Worm (Caenorhabditis elegans) whole organism, young adult: ENCODE measurements around the gene F29B9.5.

Experiments used
- B0336.3 ChIP-seq: fragments of 200-800 bp; sonication (Bioruptor generic); IDR thresholded peaks from 2 replicates; pipeline ENCODE4 v1.3.6; 2022; ENCODE audit warnings: missing genetic modification characterization, missing compliant biosample characterization
- C06A6.2 ChIP-seq: fragments of 200-800 bp; sonication (Bioruptor generic); conservative IDR thresholded peaks from 2 replicates; pipeline ENCODE4 v1.3.6; 2022; ENCODE audit warnings: missing genetic modification characterization, missing compliant biosample characterization
- C17E4.6 ChIP-seq: fragments of 200-800 bp; sonication (Bioruptor generic); IDR thresholded peaks from 2 replicates; pipeline ENCODE4 v1.3.6; 2022; ENCODE audit warnings: missing genetic modification reagents, missing genetic modification characterization, missing compliant biosample characterization
- D2030.7 ChIP-seq: fragments of 200-800 bp; sonication (Bioruptor generic); IDR thresholded peaks from 2 replicates; pipeline ENCODE4 v1.3.6; 2022; ENCODE audit warnings: missing genetic modification reagents, missing genetic modification characterization, missing compliant biosample characterization
- F22D6.2 ChIP-seq: sonication (generic microtip); optimal IDR thresholded peaks from 2 replicates; lab custom pipeline; 2016; ENCODE audit warnings: mild to moderate bottlenecking, missing genetic modification characterization, missing compliant biosample characterization
- F49E8.2 ChIP-seq: sonication (generic microtip); optimal IDR thresholded peaks from 3 replicates; lab custom pipeline; 2017; ENCODE audit warnings: missing genetic modification characterization, mild to moderate bottlenecking, missing compliant biosample characterization, antibody characterized with exemption, moderate library complexity; ENCODE audit not compliant: insufficient read depth
- F52B5.7 ChIP-seq: sonication (generic microtip); optimal IDR thresholded peaks from 2 replicates; lab custom pipeline; 2016; ENCODE audit warnings: mild to moderate bottlenecking, missing genetic modification characterization, missing compliant biosample characterization
- F55B11.4 ChIP-seq: sonication (generic microtip); optimal IDR thresholded peaks from 2 replicates; lab custom pipeline; 2016; ENCODE audit warnings: missing compliant biosample characterization, missing genetic modification characterization, borderline replicate concordance; ENCODE audit not compliant: insufficient read depth
- K11D2.4 ChIP-seq: fragments of 200-800 bp; sonication (Bioruptor generic); IDR thresholded peaks from 2 replicates; pipeline ENCODE4 v1.3.6; 2022; ENCODE audit warnings: missing genetic modification reagents, missing genetic modification characterization, missing compliant biosample characterization
- T07F8.4 ChIP-seq: sonication (generic microtip); optimal IDR thresholded peaks from 2 replicates; lab custom pipeline; 2016; ENCODE audit warnings: mild to moderate bottlenecking, missing genetic modification characterization, moderate library complexity, missing compliant biosample characterization
- T26A5.8 ChIP-seq: sonication (generic microtip); optimal IDR thresholded peaks from 2 replicates; lab custom pipeline; 2016; ENCODE audit warnings: missing genetic modification characterization, missing compliant biosample characterization
- Y53F4B.3 ChIP-seq: fragments of 200-800 bp; sonication (Bioruptor generic); IDR thresholded peaks from 2 replicates; pipeline ENCODE4 v1.3.6; 2022; ENCODE audit warnings: missing genetic modification reagents, missing genetic modification characterization, missing compliant biosample characterization
- akir-1 ChIP-seq: fragments of 200-800 bp; sonication (Bioruptor generic); optimal IDR thresholded peaks from 2 replicates; lab custom pipeline; 2018; ENCODE audit warnings: mild to moderate bottlenecking, missing genetic modification characterization, moderate library complexity, missing compliant biosample characterization
- atf-7 ChIP-seq: sonication (generic microtip); optimal IDR thresholded peaks from 2 replicates; lab custom pipeline; 2017; ENCODE audit warnings: mild to moderate bottlenecking, missing genetic modification characterization, missing compliant biosample characterization
- attf-6 ChIP-seq: fragments of 200-800 bp; sonication (Bioruptor generic); IDR thresholded peaks from 2 replicates; pipeline ENCODE4 v1.3.6; 2022; ENCODE audit warnings: missing genetic modification reagents, missing genetic modification characterization, missing compliant biosample characterization
- ceh-58 ChIP-seq: fragments of 200-800 bp; sonication (Bioruptor generic); IDR thresholded peaks from 2 replicates; pipeline ENCODE4 v1.3.6; 2022; ENCODE audit warnings: missing genetic modification characterization, missing compliant biosample characterization
- dox-1 ChIP-seq: fragments of 200-800 bp; sonication (Bioruptor generic); IDR thresholded peaks from 2 replicates; pipeline ENCODE4 v1.3.6; 2022; ENCODE audit warnings: missing genetic modification reagents, missing genetic modification characterization, missing compliant biosample characterization
- dpff-1 ChIP-seq: sonication (generic microtip); optimal IDR thresholded peaks from 2 replicates; lab custom pipeline; 2017; ENCODE audit warnings: mild to moderate bottlenecking, missing genetic modification characterization, missing compliant biosample characterization
- egl-44 ChIP-seq: fragments of 200-800 bp; sonication (Bioruptor generic); IDR thresholded peaks from 2 replicates; pipeline ENCODE4 v1.3.6; 2022; ENCODE audit warnings: missing genetic modification reagents, missing genetic modification characterization, missing compliant biosample characterization
- egrh-3 ChIP-seq: fragments of 200-800 bp; sonication (Bioruptor generic); IDR thresholded peaks from 2 replicates; pipeline ENCODE4 v1.3.6; 2022; ENCODE audit warnings: missing genetic modification reagents, missing genetic modification characterization, missing compliant biosample characterization
- ekl-4 ChIP-seq: fragments of 200-800 bp; sonication (Bioruptor generic); IDR thresholded peaks from 2 replicates; pipeline ENCODE4 v1.3.6; 2022; ENCODE audit warnings: missing genetic modification reagents, missing genetic modification characterization, missing compliant biosample characterization
- hmg-1.2 ChIP-seq: fragments of 200-800 bp; sonication (Bioruptor generic); IDR thresholded peaks from 2 replicates; pipeline ENCODE4 v1.3.6; 2022; ENCODE audit warnings: missing genetic modification reagents, missing genetic modification characterization, missing compliant biosample characterization
- hmg-20 ChIP-seq: fragments of 200-800 bp; sonication (Bioruptor generic); IDR thresholded peaks from 2 replicates; pipeline ENCODE4 v1.3.6; 2022; ENCODE audit warnings: missing genetic modification reagents, missing genetic modification characterization, missing compliant biosample characterization
- hrde-1 ChIP-seq: sonication (generic microtip); optimal IDR thresholded peaks from 2 replicates; lab custom pipeline; 2016; ENCODE audit warnings: missing genetic modification characterization, mild to moderate bottlenecking, missing compliant biosample characterization, moderate library complexity, missing genotype, missing genetic modification reagents, borderline replicate concordance
- hsf-1 ChIP-seq: fragments of 200-800 bp; sonication (Bioruptor generic); IDR thresholded peaks from 2 replicates; pipeline ENCODE4 v1.3.6; 2022; ENCODE audit warnings: missing genetic modification reagents, missing genetic modification characterization, missing compliant biosample characterization
- let-526 ChIP-seq: fragments of 200-800 bp; sonication (Bioruptor generic); IDR thresholded peaks from 2 replicates; pipeline ENCODE4 v1.3.6; 2022; ENCODE audit warnings: missing genetic modification reagents, missing genetic modification characterization, missing compliant biosample characterization
- let-607 ChIP-seq, 2 experiments: fragments of 200-800 bp in 1 of 2; sonication (Bioruptor generic) in 1 of 2; sonication (generic microtip) in 1 of 2; optimal IDR thresholded peaks; 2 replicates each; lab custom pipeline; 2016 to 2018; ENCODE audit warnings: mild to moderate bottlenecking in 2 of 2, missing compliant biosample characterization in 2 of 2, missing genetic modification characterization in 2 of 2, moderate library complexity in 2 of 2, missing genotype in 1 of 2
- lsl-1 ChIP-seq: fragments of 200-800 bp; sonication (Bioruptor generic); optimal IDR thresholded peaks from 2 replicates; lab custom pipeline; 2018; ENCODE audit warnings: mild to moderate bottlenecking, missing genetic modification characterization, moderate library complexity, missing compliant biosample characterization
- madf-3 ChIP-seq: fragments of 200-800 bp; sonication (Bioruptor generic); IDR thresholded peaks from 2 replicates; pipeline ENCODE4 v1.3.6; 2022; ENCODE audit warnings: missing genetic modification reagents, missing genetic modification characterization, missing compliant biosample characterization
- madf-8 ChIP-seq: fragments of 200-800 bp; sonication (Bioruptor generic); conservative IDR thresholded peaks from 2 replicates; pipeline ENCODE4 v1.3.6; 2022; ENCODE audit warnings: missing genetic modification reagents, missing genetic modification characterization, missing compliant biosample characterization
- mes-4 ChIP-seq: sonication (generic microtip); optimal IDR thresholded peaks from 2 replicates; lab custom pipeline; 2016; ENCODE audit warnings: missing genotype, missing genetic modification characterization, missing compliant biosample characterization
- nfya-1 ChIP-seq: sonication (generic microtip); optimal IDR thresholded peaks from 2 replicates; lab custom pipeline; 2017; ENCODE audit warnings: antibody characterized with exemption, missing compliant biosample characterization, missing genetic modification characterization, borderline replicate concordance; ENCODE audit not compliant: insufficient read depth
- nfya-2 ChIP-seq: fragments of 200-800 bp; sonication (Bioruptor generic); IDR thresholded peaks from 2 replicates; pipeline ENCODE4 v1.3.6; 2022; ENCODE audit warnings: missing genetic modification reagents, missing genetic modification characterization, missing compliant biosample characterization
- nfyb-1 ChIP-seq: fragments of 200-800 bp; sonication (Bioruptor generic); IDR thresholded peaks from 2 replicates; pipeline ENCODE4 v1.3.6; 2022; ENCODE audit warnings: missing genetic modification reagents, missing genetic modification characterization, missing compliant biosample characterization
- nhr-90 ChIP-seq: sonication (generic microtip); optimal IDR thresholded peaks from 2 replicates; lab custom pipeline; 2016; ENCODE audit warnings: missing genotype, mild to moderate bottlenecking, missing genetic modification characterization, missing compliant biosample characterization
- sdz-38 ChIP-seq: sonication (generic microtip); optimal IDR thresholded peaks from 2 replicates; lab custom pipeline; 2016; ENCODE audit warnings: missing genotype, missing genetic modification characterization, missing compliant biosample characterization
- snpc-1.3 ChIP-seq: sonication (generic microtip); optimal IDR thresholded peaks from 2 replicates; lab custom pipeline; 2017; ENCODE audit warnings: missing genetic modification characterization, mild to moderate bottlenecking, missing compliant biosample characterization, antibody characterized with exemption, moderate library complexity, missing genotype, missing genetic modification reagents; ENCODE audit not compliant: insufficient read depth
- snpc-3.4 ChIP-seq: sonication (generic microtip); optimal IDR thresholded peaks from 2 replicates; lab custom pipeline; 2017; ENCODE audit warnings: missing genetic modification characterization, mild to moderate bottlenecking, missing compliant biosample characterization, antibody characterized with exemption, moderate library complexity, missing genotype, missing genetic modification reagents
- somi-1 ChIP-seq: fragments of 200-800 bp; sonication (Bioruptor generic); optimal IDR thresholded peaks from 2 replicates; lab custom pipeline; 2018; ENCODE audit warnings: mild to moderate bottlenecking, missing genetic modification characterization, missing compliant biosample characterization
- sptf-2 ChIP-seq: fragments of 200-800 bp; sonication (Bioruptor generic); optimal IDR thresholded peaks from 2 replicates; lab custom pipeline; 2018; ENCODE audit warnings: mild to moderate bottlenecking, missing genetic modification characterization, missing compliant biosample characterization
- tbp1 ChIP-seq: fragments of 200-800 bp; sonication (Bioruptor generic); optimal IDR thresholded peaks from 2 replicates; lab custom pipeline; 2018; ENCODE audit warnings: mild to moderate bottlenecking, missing genetic modification characterization, missing compliant biosample characterization
- unc-130 ChIP-seq: sonication (generic microtip); optimal IDR thresholded peaks from 2 replicates; lab custom pipeline; 2016; ENCODE audit warnings: missing genetic modification reagents, missing genetic modification characterization, missing compliant biosample characterization
- xnd-1 ChIP-seq: sonication (generic microtip); optimal IDR thresholded peaks from 2 replicates; lab custom pipeline; 2016; ENCODE audit warnings: missing genotype, missing genetic modification reagents, missing genetic modification characterization, missing compliant biosample characterization
- ztf-26 ChIP-seq: sonication (generic microtip); optimal IDR thresholded peaks from 2 replicates; lab custom pipeline; 2017; ENCODE audit warnings: missing genetic modification characterization, missing compliant biosample characterization
- ztf-3 ChIP-seq: fragments of 200-800 bp; sonication (Bioruptor generic); optimal IDR thresholded peaks from 2 replicates; lab custom pipeline; 2018; ENCODE audit warnings: mild to moderate bottlenecking, missing genetic modification characterization, missing compliant biosample characterization

F29B9.5 gene

DNA sequence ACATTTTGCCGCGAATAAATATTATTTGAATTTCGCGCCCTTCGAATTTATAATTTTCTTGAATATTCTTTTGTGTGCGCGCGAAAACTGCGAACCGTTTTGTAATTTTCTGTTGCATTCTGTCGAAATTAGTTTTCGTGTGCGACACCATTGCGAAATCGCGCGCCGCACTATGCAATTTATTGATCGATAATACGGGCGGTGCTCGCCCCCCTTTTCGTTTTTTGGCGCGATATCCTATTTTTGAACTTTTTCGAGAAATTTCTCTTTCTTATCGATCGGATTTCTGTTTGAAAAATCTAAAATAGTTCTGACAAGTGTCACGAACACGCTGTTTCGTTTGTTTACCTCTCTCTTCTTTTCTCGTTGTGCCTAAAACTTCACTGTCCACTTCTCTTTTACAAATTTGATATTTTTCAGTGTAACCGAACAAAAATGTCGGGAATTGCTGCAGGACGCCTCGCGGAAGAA, 1.6 kb upstream of the F29B9.5 start, which contains the start of gene ubc-9 (continued):
- TF ChIP-seq nfya-1 (no peak), F52B5.7 (no peak), snpc-1.3 (peak; percentile 58), ekl-4 (GFP tag; lab: Robert Waterston, UW) (peak; percentile 89)
- TF ChIP-seq, all 124 proteins: peak for 60

DNA sequence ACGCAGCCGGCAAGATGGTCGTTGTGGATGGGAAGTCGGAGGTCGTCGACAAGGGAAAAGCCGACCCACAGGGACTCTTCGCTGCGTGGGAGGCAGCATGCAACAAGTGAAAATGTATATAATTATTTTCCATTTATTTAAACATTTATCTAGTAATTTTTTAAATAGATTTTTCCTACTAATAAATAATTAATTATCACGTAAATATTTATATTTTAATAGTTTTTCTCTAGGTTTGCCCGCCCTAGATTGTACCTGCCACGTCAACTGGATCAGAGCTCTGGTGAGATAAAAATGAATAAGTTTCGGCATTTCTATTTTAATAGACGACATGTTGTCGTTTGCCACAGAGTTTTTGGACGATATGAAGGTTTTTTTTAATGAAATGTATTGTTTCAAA, 747 bp downstream of the F29B9.5 start, which contains the start of gene psr-1:
psr-1 (plus strand) TSS at position 301 of the 400 bp plus-strand sequence.
- no peak for TF ChIP-seq sdz-38 (tag; lab: Kevin White, UChicago)
- no peak for TF ChIP-seq atf-7
- no peak for TF ChIP-seq nfyb-1 (GFP tag; lab: Robert Waterston, UW)
- no peak for TF ChIP-seq nhr-90 (tag; lab: Kevin White, UChicago)
- no peak for TF ChIP-seq B0336.3 (GFP tag; lab: Robert Waterston, UW)
- no peak for TF ChIP-seq C06A6.2
- no peak for TF ChIP-seq let-526
- no peak for TF ChIP-seq attf-6
- no peak for TF ChIP-seq egrh-3 (GFP tag; lab: Robert Waterston, UW)
- TF ChIP-seq ztf-26 (tag; lab: Kevin White, UChicago) = no peak
- TF ChIP-seq ztf-3 (GFP tag; lab: Kevin White, UChicago) = no peak
- no peak for TF ChIP-seq xnd-1 (tag; lab: Kevin White, UChicago)

DNA sequence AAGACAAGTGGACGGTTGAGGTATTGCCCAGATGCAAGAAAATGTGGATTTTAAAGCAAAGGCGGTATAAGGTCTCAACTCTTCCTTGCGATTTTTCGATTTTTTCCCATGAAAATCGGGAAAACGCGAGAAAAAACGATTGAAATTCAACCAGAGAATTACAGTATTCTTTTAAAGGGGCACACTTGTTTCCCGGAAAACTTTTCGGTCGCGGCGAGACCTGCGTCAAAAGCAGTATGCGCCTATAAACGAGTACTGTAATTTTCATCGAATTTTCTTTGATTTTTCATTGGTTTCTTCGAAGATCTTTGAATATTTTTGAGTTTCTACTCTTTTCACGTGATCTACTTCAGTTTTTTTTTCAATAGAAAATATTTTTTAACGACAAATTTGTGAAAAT, 1.5 kb downstream of the F29B9.5 start:
- TF ChIP-seq K11D2.4 = no peak
- no peak for TF ChIP-seq mes-4
- TF ChIP-seq let-607 (tag; optimal IDR thresholded peaks at IDR 0.05; lab: Kevin White, UChicago) = no peak
- TF ChIP-seq ceh-58 (GFP tag; lab: Robert Waterston, UW) = no peak
- TF ChIP-seq attf-6 = peak; percentile 73
- no peak for TF ChIP-seq somi-1 (GFP tag; lab: Kevin White, UChicago)
- peak; percentile 42; the same call in 1 of the 2 replicates for TF ChIP-seq C17E4.6
- peak; percentile 76 for TF ChIP-seq dox-1 (GFP tag; lab: Robert Waterston, UW)
- TF ChIP-seq nfya-2 (GFP tag; lab: Robert Waterston, UW) = no peak
- TF ChIP-seq madf-8 = peak; percentile 89
- TF ChIP-seq ztf-3 (GFP tag; lab: Kevin White, UChicago) = no peak
- no peak for TF ChIP-seq hmg-20
- no peak for TF ChIP-seq sptf-2 (GFP tag; lab: Kevin White, UChicago)
- TF ChIP-seq Y53F4B.3 (GFP tag; lab: Robert Waterston, UW) = no peak
- TF ChIP-seq xnd-1 (tag; lab: Kevin White, UChicago) = peak; percentile 96
- peak; percentile 99 for TF ChIP-seq lsl-1
- 0 out of 2 replicates have a peak, but pooled peaks have one; percentile 18 for TF ChIP-seq B0336.3 (GFP tag; lab: Robert Waterston, UW)
- peak; percentile 68 for TF ChIP-seq F49E8.2
- TF ChIP-seq akir-1 (GFP tag; lab: Kevin White, UChicago) = no peak
- TF ChIP-seq F22D6.2 (tag; lab: Kevin White, UChicago) = no peak
- no peak for TF ChIP-seq unc-130 (GFP tag; lab: Kevin White, UChicago)
- no peak for TF ChIP-seq F55B11.4 (tag; lab: Kevin White, UChicago)
- TF ChIP-seq hmg-1.2 (GFP tag; lab: Robert Waterston, UW) = peak; percentile 23; the same call in 1 of the 2 replicates
- peak; percentile 11 for TF ChIP-seq hrde-1
- peak; percentile 49 for TF ChIP-seq tbp1 (GFP tag; lab: Kevin White, UChicago)
- TF ChIP-seq dpff-1 (tag; lab: Kevin White, UChicago) = no peak
- TF ChIP-seq T26A5.8 (tag; lab: Kevin White, UChicago) = no peak
- TF ChIP-seq D2030.7 (GFP tag; lab: Robert Waterston, UW) = peak; percentile 83
- no peak for TF ChIP-seq egl-44 (GFP tag; lab: Robert Waterston, UW)
- 0 out of 2 replicates have a peak, but pooled peaks have one; percentile 20 for TF ChIP-seq madf-3 (GFP tag; lab: Robert Waterston, UW)
- peak; percentile 75 for TF ChIP-seq hsf-1 (GFP tag; lab: Robert Waterston, UW)
- TF ChIP-seq snpc-3.4 (tag; lab: Kevin White, UChicago) = peak; percentile 71
- TF ChIP-seq T07F8.4 = no peak
